Worm (Caenorhabditis elegans): ENCODE results near the gene F58H7.5.

DNA sequence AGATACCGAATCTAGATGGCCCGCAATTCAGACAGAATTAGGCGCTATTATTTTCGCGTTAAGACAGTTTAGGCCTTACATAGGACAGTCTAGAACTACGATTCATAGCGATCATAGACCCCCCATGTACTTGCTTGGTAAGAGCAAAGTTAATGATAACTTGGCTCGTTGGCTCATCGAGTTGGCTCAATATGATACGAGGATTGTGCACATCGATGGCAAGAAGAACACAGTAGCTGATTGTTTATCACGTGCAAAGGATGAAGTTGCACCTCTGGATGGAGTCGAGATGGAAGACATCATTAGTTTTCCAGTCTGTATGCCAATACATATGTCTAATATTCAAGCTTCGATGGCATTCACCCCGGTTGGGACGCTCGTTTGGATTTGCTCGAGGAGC, 2.1 kb upstream of the F58H7.5 start:
- no peak for TF ChIP-seq flt-1 (GFP tag; IDR thresholded peaks at IDR 0.05)
- no peak for TF ChIP-seq med-1 (GFP tag; optimal IDR thresholded peaks at IDR 0.05; ENCODE audit: insufficient read depth)
- no peak for TF ChIP-seq klf-2 (GFP tag; conservative IDR thresholded peaks at IDR 0.05)
- TF ChIP-seq T22C8.4 (GFP tag; IDR thresholded peaks at IDR 0.05) = no peak
- TF ChIP-seq ztf-23 (GFP tag; IDR thresholded peaks at IDR 0.05) = no peak
- no peak for TF ChIP-seq ref-1 (GFP tag; conservative IDR thresholded peaks at IDR 0.05)
- no peak for TF ChIP-seq ztf-29 (GFP tag; IDR thresholded peaks at IDR 0.05)
- no peak for TF ChIP-seq cog-1 (tag; optimal IDR thresholded peaks at IDR 0.05)
- TF ChIP-seq tab-1 (GFP tag; IDR thresholded peaks at IDR 0.05) = no peak

All from whole organism, midembryonic.